Worm (Caenorhabditis elegans): ENCODE results near the gene fbxc-26.
"Not testable (repeated sequence)": the region's sequence is repeated elsewhere in the genome, so short reads cannot be mapped to it uniquely, and the experiment has no call there.

fbxc-26 gene

ce11 chrII:1670985-1671384 lies 23.4 kb downstream of the fbxc-26 start:
- TF ChIP-seq W03F9.2 (tag; optimal IDR thresholded peaks at IDR 0.05) (no peak), dao-5 (tag; optimal IDR thresholded peaks at IDR 0.05) (no peak), him-1 (tag; optimal IDR thresholded peaks at IDR 0.05) (no peak)

ce11 chrII:1670260-1670879 lies 24.1 kb downstream of the fbxc-26 start, which contains the start of gene nhx-6:
Gene nhx-6 (plus strand): TSS chrII:1670829.
- no peak for TF ChIP-seq dao-5 (tag; optimal IDR thresholded peaks at IDR 0.05)
- no peak for TF ChIP-seq W03F9.2 (tag; optimal IDR thresholded peaks at IDR 0.05)
- TF ChIP-seq him-1 (tag; optimal IDR thresholded peaks at IDR 0.05) = no peak

- no peak for TF ChIP-seq W03F9.2 (tag; optimal IDR thresholded peaks at IDR 0.05)
- no peak for TF ChIP-seq him-1 (tag; optimal IDR thresholded peaks at IDR 0.05)
Measured at ce11 chrII:1668913-1669312, 25.5 kb downstream of the fbxc-26 start, which contains the start of gene srw-97. Gene srw-97 (minus strand): TSS chrII:1669013.

- TF ChIP-seq dao-5 (tag; optimal IDR thresholded peaks at IDR 0.05) = no peak
- no peak for TF ChIP-seq him-1 (tag; optimal IDR thresholded peaks at IDR 0.05)
- no peak for TF ChIP-seq W03F9.2 (tag; optimal IDR thresholded peaks at IDR 0.05)
Measured at ce11 chrII:1666025-1666424, 28.4 kb downstream of the fbxc-26 start, which contains the start of gene srlf-29. Gene srlf-29 (plus strand): TSS chrII:1666325.

ce11 chrII:1663516-1663915 lies 30.9 kb downstream of the fbxc-26 start, which contains the start of gene duxl-1:
Gene duxl-1 (plus strand): TSS chrII:1663699.
- TF ChIP-seq dao-5 (tag; optimal IDR thresholded peaks at IDR 0.05) (no peak), him-1 (tag; optimal IDR thresholded peaks at IDR 0.05) (no peak), W03F9.2 (tag; optimal IDR thresholded peaks at IDR 0.05) (no peak)

- TF ChIP-seq W03F9.2 (tag; optimal IDR thresholded peaks at IDR 0.05) (no peak), dao-5 (tag; optimal IDR thresholded peaks at IDR 0.05) (no peak), him-1 (tag; optimal IDR thresholded peaks at IDR 0.05) (no peak)
Measured at ce11 chrII:1662881-1663280, 31.5 kb downstream of the fbxc-26 start, which contains the start of gene ZC204.14. Gene ZC204.14 (minus strand): TSS chrII:1662949.

- not testable (repeated sequence) for TF ChIP-seq him-1, dao-5, W03F9.2 (tag; optimal IDR thresholded peaks at IDR 0.05)
Measured at ce11 chrII:1660888-1661287, 33.5 kb downstream of the fbxc-26 start, which contains the start of gene ZC204.13. Gene ZC204.13 (minus strand): TSS chrII:1660988.

- TF ChIP-seq him-1 (tag; optimal IDR thresholded peaks at IDR 0.05) = no peak
- TF ChIP-seq W03F9.2 (tag; optimal IDR thresholded peaks at IDR 0.05) = no peak
- TF ChIP-seq dao-5 (tag; optimal IDR thresholded peaks at IDR 0.05) = no peak
Measured at ce11 chrII:1657202-1657601, 37.2 kb downstream of the fbxc-26 start, which contains the start of gene ZC204.12. Gene ZC204.12 (minus strand): TSS chrII:1657302.

- TF ChIP-seq W03F9.2 (tag; optimal IDR thresholded peaks at IDR 0.05) = no peak
- no peak for TF ChIP-seq dao-5 (tag; optimal IDR thresholded peaks at IDR 0.05)
- TF ChIP-seq him-1 (tag; optimal IDR thresholded peaks at IDR 0.05) = no peak
Measured at ce11 chrII:1654917-1655316, 39.5 kb downstream of the fbxc-26 start, which contains the start of gene btb-12. Gene btb-12 (plus strand): TSS chrII:1655217.

- TF ChIP-seq W03F9.2 (tag; optimal IDR thresholded peaks at IDR 0.05) (no peak), him-1 (tag; optimal IDR thresholded peaks at IDR 0.05) (no peak), dao-5 (tag; optimal IDR thresholded peaks at IDR 0.05) (no peak)
Measured at ce11 chrII:1653397-1653796, 41.0 kb downstream of the fbxc-26 start, which contains the start of gene fbxb-15. Gene fbxb-15 (minus strand): TSS chrII:1653497.

- no peak for TF ChIP-seq dao-5 (tag; optimal IDR thresholded peaks at IDR 0.05)
- no peak for TF ChIP-seq him-1 (tag; optimal IDR thresholded peaks at IDR 0.05)
- no peak for TF ChIP-seq W03F9.2 (tag; optimal IDR thresholded peaks at IDR 0.05)
Measured at ce11 chrII:1651804-1652203, 42.6 kb downstream of the fbxc-26 start, which contains the start of gene fbxb-16. Gene fbxb-16 (minus strand): TSS chrII:1651904.

ce11 chrII:1650502-1650901 lies 43.9 kb downstream of the fbxc-26 start, which contains the start of gene fbxb-20:
Gene fbxb-20 (minus strand): TSS chrII:1650602.
- TF ChIP-seq dao-5 (tag; optimal IDR thresholded peaks at IDR 0.05) = no peak
- no peak for TF ChIP-seq W03F9.2 (tag; optimal IDR thresholded peaks at IDR 0.05)
- TF ChIP-seq him-1 (tag; optimal IDR thresholded peaks at IDR 0.05) = no peak

ce11 chrII:1648768-1649167 lies 45.7 kb downstream of the fbxc-26 start, which contains the start of gene fbxb-21:
Gene fbxb-21 (minus strand): TSS chrII:1648868.
- TF ChIP-seq dao-5 (tag; optimal IDR thresholded peaks at IDR 0.05) (no peak), him-1 (tag; optimal IDR thresholded peaks at IDR 0.05) (no peak), W03F9.2 (tag; optimal IDR thresholded peaks at IDR 0.05) (no peak)

ce11 chrII:1646199-1646598 lies 48.2 kb downstream of the fbxc-26 start, which contains the start of gene ZC204.17:
Gene ZC204.17 (minus strand): TSS chrII:1646299.
- TF ChIP-seq him-1 (tag; optimal IDR thresholded peaks at IDR 0.05) (no peak), W03F9.2 (tag; optimal IDR thresholded peaks at IDR 0.05) (no peak), dao-5 (tag; optimal IDR thresholded peaks at IDR 0.05) (no peak)
